Worm (Caenorhabditis elegans) whole organism, L1 larva: ENCODE measurements around the gene pals-21.

Source experiments
- C16A3.4 ChIP-seq: fragments of 150-350 bp; optimal IDR thresholded peaks from 2 replicates; lab custom pipeline; 2014; ENCODE audit warnings: missing biosample characterization, missing genetic modification characterization
- C34B4.2 ChIP-seq: sonication (generic microtip); optimal IDR thresholded peaks from 2 replicates; lab custom pipeline; 2017; ENCODE audit warnings: mild to moderate bottlenecking, missing genetic modification characterization, missing compliant biosample characterization
- F16B12.6 ChIP-seq: fragments of 150-350 bp; optimal IDR thresholded peaks from 2 replicates; lab custom pipeline; 2014; ENCODE audit warnings: missing biosample characterization, missing genetic modification characterization
- Y116A8C.19 ChIP-seq: sonication (generic microtip); optimal IDR thresholded peaks from 2 replicates; lab custom pipeline; 2016; ENCODE audit warnings: missing compliant biosample characterization, missing genetic modification characterization, borderline replicate concordance
- alr-1 ChIP-seq: fragments of 200-800 bp; sonication (Bioruptor generic); optimal IDR thresholded peaks from 2 replicates; lab custom pipeline; 2018; ENCODE audit warnings: borderline replicate concordance, mild to moderate bottlenecking, missing genetic modification characterization, missing compliant biosample characterization
- aly-2 ChIP-seq: fragments of 150-350 bp; optimal IDR thresholded peaks from 2 replicates; lab custom pipeline; 2014; ENCODE audit warnings: missing biosample characterization, missing genetic modification characterization
- blmp-1 ChIP-seq: fragments of 150-350 bp; optimal IDR thresholded peaks from 2 replicates; lab custom pipeline; 2014; ENCODE audit warnings: missing biosample characterization, missing genetic modification characterization
- ceh-88 ChIP-seq: fragments of 200-800 bp; sonication (Bioruptor generic); IDR thresholded peaks from 2 replicates; pipeline ENCODE4 v1.3.6; 2022; ENCODE audit warnings: missing genetic modification characterization, missing compliant biosample characterization
- dsc-1 ChIP-seq: sonication (generic microtip); optimal IDR thresholded peaks from 2 replicates; lab custom pipeline; 2016; ENCODE audit warnings: mild to moderate bottlenecking, missing genetic modification characterization, missing compliant biosample characterization
- efl-1 ChIP-seq, 4 experiments: fragments of 150-350 bp; optimal IDR thresholded peaks in 3 of 4; peaks in 1 of 4; 1 replicate in 1 of 4; 2 replicates in 3 of 4; lab custom pipeline; 2014; ENCODE audit warnings: missing biosample characterization in 2 of 4, missing genetic modification characterization in 2 of 4, missing genetic modification reagents in 2 of 4
- efl-3 ChIP-seq: fragments of 200-800 bp; sonication (Bioruptor generic); optimal IDR thresholded peaks from 2 replicates; lab custom pipeline; 2018; ENCODE audit warnings: mild to moderate bottlenecking, missing genetic modification characterization, missing compliant biosample characterization
- egl-13 ChIP-seq: sonication (generic microtip); optimal IDR thresholded peaks from 2 replicates; lab custom pipeline; 2016; ENCODE audit warnings: missing genotype, missing genetic modification reagents, missing genetic modification characterization, missing compliant biosample characterization
- egl-27 ChIP-seq, 2 experiments: fragments of 150-350 bp in 1 of 2; sonication (generic microtip); optimal IDR thresholded peaks; 3 replicates each; lab custom pipeline; 2017 to 2018; ENCODE audit warnings: missing biosample characterization in 2 of 2, missing genetic modification characterization in 2 of 2, missing genetic modification reagents in 2 of 2
- elt-2 ChIP-seq: sonication (generic microtip); optimal IDR thresholded peaks from 2 replicates; lab custom pipeline; 2016; ENCODE audit warnings: missing genetic modification characterization, mild to moderate bottlenecking, inconsistent platforms, missing compliant biosample characterization, missing genetic modification reagents
- fkh-10 ChIP-seq: sonication (generic microtip); optimal IDR thresholded peaks from 2 replicates; lab custom pipeline; 2017; ENCODE audit warnings: missing biosample characterization, missing genetic modification reagents, missing genetic modification characterization
- fkh-8 ChIP-seq: sonication (generic microtip); optimal IDR thresholded peaks from 2 replicates; lab custom pipeline; 2016; ENCODE audit warnings: mild to moderate bottlenecking, missing genetic modification characterization, missing compliant biosample characterization
- fos-1 ChIP-seq: fragments of 150-350 bp; optimal IDR thresholded peaks from 2 replicates; lab custom pipeline; 2014; ENCODE audit warnings: missing biosample characterization, missing genetic modification characterization
- hpl-2 ChIP-seq: fragments of 150-350 bp; optimal IDR thresholded peaks from 2 replicates; lab custom pipeline; 2014; ENCODE audit warnings: missing biosample characterization, missing genetic modification reagents, missing genetic modification characterization
- irx-1 ChIP-seq: sonication (generic microtip); optimal IDR thresholded peaks from 2 replicates; lab custom pipeline; 2016; ENCODE audit warnings: missing genetic modification characterization, missing compliant biosample characterization
- jun-1 ChIP-seq: fragments of 150-350 bp; optimal IDR thresholded peaks from 2 replicates; lab custom pipeline; 2014; ENCODE audit warnings: missing biosample characterization, missing genetic modification reagents, missing genetic modification characterization
- lin-13 ChIP-seq: fragments of 150-350 bp; optimal IDR thresholded peaks from 2 replicates; lab custom pipeline; 2014; ENCODE audit warnings: missing biosample characterization, missing genetic modification reagents, missing genetic modification characterization
- lin-35 ChIP-seq, 2 experiments: fragments of 150-350 bp; optimal IDR thresholded peaks; 2 replicates each; lab custom pipeline; 2014; ENCODE audit warnings: missing biosample characterization in 2 of 2, missing genetic modification characterization in 2 of 2, missing genetic modification reagents in 2 of 2
- lir-3 ChIP-seq: sonication (generic microtip); optimal IDR thresholded peaks from 2 replicates; lab custom pipeline; 2016; ENCODE audit warnings: mild to moderate bottlenecking, missing genetic modification characterization, moderate library complexity, missing compliant biosample characterization; ENCODE audit not compliant: poor library complexity
- lsy-2 ChIP-seq, 2 experiments: fragments of 150-350 bp; optimal IDR thresholded peaks; 2 replicates each; lab custom pipeline; 2014; ENCODE audit warnings: missing biosample characterization in 2 of 2, missing genetic modification characterization in 2 of 2
- mab-9 ChIP-seq: fragments of 200-800 bp; sonication (Bioruptor generic); IDR thresholded peaks from 2 replicates; pipeline ENCODE4 v1.3.6; 2022; ENCODE audit warnings: missing genetic modification reagents, missing genetic modification characterization, missing compliant biosample characterization
- mdl-1 ChIP-seq, 2 experiments: fragments of 150-350 bp; optimal IDR thresholded peaks; 2 replicates each; lab custom pipeline; 2014 to 2017; ENCODE audit warnings: missing biosample characterization in 2 of 2, missing genetic modification characterization in 2 of 2, inconsistent platforms in 1 of 2
- mep-1 ChIP-seq: fragments of 150-350 bp; optimal IDR thresholded peaks from 2 replicates; lab custom pipeline; 2014; ENCODE audit warnings: missing biosample characterization, missing genetic modification characterization
- nhr-19 ChIP-seq: fragments of 200-800 bp; sonication (Bioruptor generic); conservative IDR thresholded peaks from 2 replicates; pipeline ENCODE4 v1.3.6; 2022; ENCODE audit warnings: missing genetic modification characterization, missing compliant biosample characterization
- nhr-20 ChIP-seq: sonication (generic microtip); optimal IDR thresholded peaks from 2 replicates; lab custom pipeline; 2016; ENCODE audit warnings: mild to moderate bottlenecking, missing genetic modification characterization, missing compliant biosample characterization
- nhr-237 ChIP-seq: fragments of 150-350 bp; optimal IDR thresholded peaks from 2 replicates; lab custom pipeline; 2014; ENCODE audit warnings: missing biosample characterization, missing genetic modification characterization
- nhr-90 ChIP-seq: sonication (generic microtip); optimal IDR thresholded peaks from 2 replicates; lab custom pipeline; 2016; ENCODE audit warnings: mild to moderate bottlenecking, missing genetic modification characterization, missing compliant biosample characterization; ENCODE audit not compliant: poor library complexity
- pag-3 ChIP-seq: sonication (generic microtip); optimal IDR thresholded peaks from 2 replicates; lab custom pipeline; 2017; ENCODE audit warnings: missing genetic modification characterization, mild to moderate bottlenecking, missing compliant biosample characterization, antibody characterized with exemption, borderline replicate concordance; ENCODE audit not compliant: insufficient read depth
- pax-3 ChIP-seq: fragments of 200-800 bp; sonication (Bioruptor generic); optimal IDR thresholded peaks from 2 replicates; lab custom pipeline; 2018; ENCODE audit warnings: mild to moderate bottlenecking, missing genetic modification characterization, moderate library complexity, missing compliant biosample characterization
- pqm-1 ChIP-seq: sonication (generic microtip); optimal IDR thresholded peaks from 3 replicates; lab custom pipeline; 2017; ENCODE audit warnings: missing biosample characterization, missing genetic modification characterization
- rnt-1 ChIP-seq: sonication (generic microtip); optimal IDR thresholded peaks from 2 replicates; lab custom pipeline; 2016; ENCODE audit warnings: mild to moderate bottlenecking, missing genetic modification characterization, moderate library complexity, missing compliant biosample characterization
- skn-1 ChIP-seq: fragments of 150-350 bp; optimal IDR thresholded peaks from 2 replicates; lab custom pipeline; 2014; ENCODE audit warnings: missing biosample characterization, missing genetic modification characterization
- snpc-4 ChIP-seq: fragments of 150-350 bp; optimal IDR thresholded peaks from 2 replicates; lab custom pipeline; 2014; ENCODE audit warnings: missing biosample characterization, missing genetic modification characterization
- snu-23 ChIP-seq: sonication (generic microtip); optimal IDR thresholded peaks from 2 replicates; lab custom pipeline; 2016; ENCODE audit warnings: missing genetic modification characterization, missing compliant biosample characterization
- sptf-1 ChIP-seq: fragments of 150-350 bp; optimal IDR thresholded peaks from 2 replicates; lab custom pipeline; 2014; ENCODE audit warnings: missing biosample characterization, missing genetic modification characterization
- tlp-1 ChIP-seq: fragments of 150-350 bp; optimal IDR thresholded peaks from 2 replicates; lab custom pipeline; 2014; ENCODE audit warnings: missing biosample characterization, missing genetic modification characterization
- unc-130 ChIP-seq: fragments of 150-350 bp; optimal IDR thresholded peaks from 2 replicates; lab custom pipeline; 2017; ENCODE audit warnings: missing biosample characterization, missing genetic modification characterization, inconsistent platforms
- unc-30 ChIP-seq: sonication (generic microtip); optimal IDR thresholded peaks from 2 replicates; lab custom pipeline; 2017; ENCODE audit warnings: missing biosample characterization, missing genetic modification characterization
- unc-62 ChIP-seq: fragments of 150-350 bp; optimal IDR thresholded peaks from 2 replicates; lab custom pipeline; 2014; ENCODE audit warnings: missing biosample characterization, missing genetic modification reagents, missing genetic modification characterization
- xbp-1 ChIP-seq: sonication (generic microtip); optimal IDR thresholded peaks from 2 replicates; lab custom pipeline; 2016; ENCODE audit warnings: missing genetic modification characterization, missing compliant biosample characterization
- zip-4 ChIP-seq: fragments of 200-800 bp; sonication (Bioruptor generic); optimal IDR thresholded peaks from 2 replicates; lab custom pipeline; 2018; ENCODE audit warnings: mild to moderate bottlenecking, missing genetic modification characterization, moderate library complexity, missing compliant biosample characterization
- ztf-4 ChIP-seq: fragments of 150-350 bp; optimal IDR thresholded peaks from 2 replicates; lab custom pipeline; 2014; ENCODE audit warnings: missing biosample characterization, missing genetic modification characterization

Gene pals-21

DNA sequence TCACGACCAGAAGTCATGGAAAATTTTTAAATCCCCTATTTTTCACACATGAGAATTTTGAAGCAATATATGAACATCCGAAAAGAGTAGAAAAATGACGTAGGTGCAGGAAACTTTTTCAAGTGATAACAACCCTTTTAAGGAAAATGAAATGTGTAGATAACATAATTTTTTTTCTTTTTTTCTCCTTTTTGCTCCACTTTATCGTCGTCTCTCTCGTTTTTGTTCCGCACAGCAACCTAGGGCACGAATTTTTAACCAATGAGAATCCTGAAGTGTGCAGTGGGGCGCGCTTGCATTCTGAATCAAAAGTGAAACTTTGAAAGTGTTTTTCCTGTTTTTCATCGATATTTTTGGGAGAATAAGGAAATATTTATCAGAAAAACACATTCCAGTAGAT is 12.3 kb upstream of the pals-21 start:
- TF ChIP-seq irx-1 (tag; lab: Kevin White, UChicago) (no peak), elt-2 (tag; lab: Kevin White, UChicago) (peak; percentile 97), dsc-1 (tag; lab: Kevin White, UChicago) (no peak), fos-1 (tag; lab: Kevin White, UChicago) (no peak), ceh-88 (no peak), egl-27 (tag; optimal IDR thresholded peaks at IDR 0.05; lab: Kevin White, UChicago) (no peak), efl-1 (optimal IDR thresholded peaks at IDR 0.05; lab: Kevin White, UChicago) (no peak), efl-1 (GFP tag; optimal IDR thresholded peaks at IDR 0.05 in 1 of 2; lab: Kevin White, UChicago) (peak in 1 of 2 experiments; percentile 86), pax-3 (no peak), mep-1 (tag; lab: Kevin White, UChicago) (no peak), egl-13 (no peak), mdl-1 (tag; optimal IDR thresholded peaks at IDR 0.05; lab: Kevin White, UChicago) (no peak), blmp-1 (no peak), C34B4.2 (tag; lab: Kevin White, UChicago) (no peak), lsy-2 (tag; optimal IDR thresholded peaks at IDR 0.05; lab: Kevin White, UChicago) (peak in 1 of 2 experiments; percentile 13), alr-1 (tag; lab: Kevin White, UChicago) (no peak), snpc-4 (tag; lab: Kevin White, UChicago) (no peak), nhr-90 (tag; lab: Kevin White, UChicago) (peak; percentile 19), lir-3 (no peak), nhr-20 (peak; percentile 6), lin-35 (GFP tag; optimal IDR thresholded peaks at IDR 0.05; lab: Kevin White, UChicago) (peak in 1 of 2 experiments; percentile 2), skn-1 (tag; lab: Kevin White, UChicago) (no peak), pqm-1 (tag; lab: Kevin White, UChicago) (peak; percentile 51), unc-62 (GFP tag; lab: Kevin White, UChicago) (no peak), efl-3 (no peak)

DNA sequence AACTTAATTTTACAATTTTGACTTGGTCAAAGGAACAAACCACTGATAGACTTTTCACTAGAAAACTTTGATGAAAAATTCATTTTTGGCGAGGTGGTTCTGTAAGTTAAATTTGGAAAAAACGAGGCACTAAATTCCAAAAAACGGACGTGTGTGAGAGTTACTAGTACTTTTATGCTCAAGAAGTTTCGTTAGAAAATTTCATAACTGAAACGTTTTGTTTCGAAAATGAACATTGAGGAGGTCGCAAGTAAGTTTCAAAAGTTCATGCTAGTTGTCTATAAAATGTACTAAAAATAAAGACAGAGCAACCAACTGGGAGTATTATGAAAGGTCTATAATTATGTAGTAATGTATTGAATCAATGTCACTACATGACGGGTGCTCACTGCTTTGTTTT is 11.3 kb upstream of the pals-21 start, which contains the start of gene pals-17:
Gene pals-17, minus strand, starts transcription at position 101 of the 400 bp plus-strand sequence.
- no peak for TF ChIP-seq lin-35 (GFP tag; optimal IDR thresholded peaks at IDR 0.05; lab: Kevin White, UChicago)
- TF ChIP-seq unc-130 = no peak
- TF ChIP-seq fos-1 (tag; lab: Kevin White, UChicago) = no peak
- no peak for TF ChIP-seq fkh-8 (tag; lab: Kevin White, UChicago)
- TF ChIP-seq unc-30 (tag; lab: Kevin White, UChicago) = no peak
- no peak for TF ChIP-seq mdl-1 (tag; optimal IDR thresholded peaks at IDR 0.05; lab: Kevin White, UChicago)
- TF ChIP-seq nhr-237 (tag; lab: Kevin White, UChicago) = no peak
- TF ChIP-seq rnt-1 (tag; lab: Kevin White, UChicago) = no peak
- TF ChIP-seq hpl-2 = no peak
- no peak for TF ChIP-seq mab-9
- no peak for TF ChIP-seq snu-23 (GFP tag; lab: Kevin White, UChicago)
- TF ChIP-seq aly-2 (tag; lab: Kevin White, UChicago) = no peak
- no peak for TF ChIP-seq sptf-1 (tag; lab: Kevin White, UChicago)
- no peak for TF ChIP-seq F16B12.6 (tag; lab: Kevin White, UChicago)
- TF ChIP-seq zip-4 (GFP tag; lab: Kevin White, UChicago) = no peak
- TF ChIP-seq C16A3.4 = no peak

DNA sequence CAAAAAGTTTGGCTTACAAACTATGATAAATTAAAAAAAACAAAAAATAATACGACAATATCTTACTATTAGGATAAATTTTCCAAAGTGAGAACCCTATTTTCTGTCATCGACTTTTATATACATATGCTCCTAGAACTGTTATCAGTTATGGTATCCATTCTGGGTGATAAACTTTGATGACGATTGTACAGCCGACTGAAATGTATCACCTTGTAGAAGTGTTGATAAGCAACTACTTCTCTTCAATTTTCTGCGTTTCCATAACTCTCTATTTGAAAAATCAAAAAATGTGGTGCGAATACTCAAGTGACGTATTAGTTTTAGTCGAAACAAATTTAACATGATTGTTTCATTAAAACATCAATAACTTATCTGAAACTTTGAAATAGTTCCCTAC is 9.6 kb upstream of the pals-21 start:
- TF ChIP-seq fos-1 (tag; lab: Kevin White, UChicago) = no peak
- TF ChIP-seq skn-1 (tag; lab: Kevin White, UChicago) = no peak
- TF ChIP-seq mep-1 (tag; lab: Kevin White, UChicago) = no peak
- TF ChIP-seq fkh-8 (tag; lab: Kevin White, UChicago) = no peak
- TF ChIP-seq jun-1 (tag; lab: Kevin White, UChicago) = peak; percentile 13
- no peak for TF ChIP-seq xbp-1 (tag; lab: Kevin White, UChicago)
- no peak for TF ChIP-seq Y116A8C.19 (tag; lab: Kevin White, UChicago)
- no peak for TF ChIP-seq fkh-10 (GFP tag; lab: Kevin White, UChicago)
- peak; percentile 66 for TF ChIP-seq tlp-1 (tag; lab: Kevin White, UChicago)
- peak; percentile 90 for TF ChIP-seq elt-2 (tag; lab: Kevin White, UChicago)
- no peak for TF ChIP-seq pag-3
- no peak for TF ChIP-seq nhr-19 (GFP tag; lab: Robert Waterston, UW)
- TF ChIP-seq ztf-4 = no peak
- no peak for TF ChIP-seq lin-13 (GFP tag; lab: Kevin White, UChicago)
- TF ChIP-seq C16A3.4 = no peak
